Fruit fly (Drosophila melanogaster): ENCODE measurements around the gene Cpr30B.

Cpr30B gene

dm6 chr2L:9526518-9526917, 16.2 kb upstream of the Cpr30B start:
- TF ChIP-seq Myc (optimal IDR thresholded peaks at IDR 0.05) (no peak), psq (optimal IDR thresholded peaks at IDR 0.05) (no peak), insv (optimal IDR thresholded peaks at IDR 0.05) (no peak), ttk (optimal IDR thresholded peaks at IDR 0.05) (no peak), Sin3A (optimal IDR thresholded peaks at IDR 0.05) (no peak), h (optimal IDR thresholded peaks at IDR 0.05) (no peak)

dm6 chr2L:9528215-9528614, 14.5 kb upstream of the Cpr30B start, which contains the start of gene CG31883:
Gene CG31883, plus strand, starts transcription at chr2L:9528515.
- TF ChIP-seq psq (optimal IDR thresholded peaks at IDR 0.05) (no peak), h (optimal IDR thresholded peaks at IDR 0.05) (no peak), Sin3A (optimal IDR thresholded peaks at IDR 0.05) (no peak), ttk (optimal IDR thresholded peaks at IDR 0.05) (no peak), insv (optimal IDR thresholded peaks at IDR 0.05) (no peak), Myc (optimal IDR thresholded peaks at IDR 0.05) (no peak)

DNA sequence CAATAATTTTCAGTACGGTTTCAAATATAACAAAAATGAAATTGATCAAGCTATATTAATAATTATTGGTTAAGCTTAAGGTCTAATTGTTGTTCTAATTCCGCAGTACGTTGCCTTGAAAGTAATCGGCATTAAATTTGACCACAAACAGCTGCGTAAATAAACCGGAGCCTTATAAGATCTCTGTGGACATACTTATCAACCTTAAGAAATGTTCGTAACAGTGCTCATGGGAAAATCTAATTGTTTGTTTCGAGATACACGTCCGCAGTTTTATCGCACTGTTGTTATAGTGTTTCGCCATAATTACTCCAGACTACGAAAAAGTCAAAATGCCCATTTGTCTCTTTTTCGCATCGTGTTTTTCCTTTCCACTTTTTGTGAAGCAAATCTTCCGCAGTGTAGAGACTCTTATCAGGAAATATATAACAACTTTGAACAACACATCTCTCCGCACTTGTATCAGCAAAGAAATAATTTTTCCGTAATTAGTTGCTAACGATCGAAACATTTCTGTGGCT, 12.8 kb upstream of the Cpr30B start:
- no peak for TF ChIP-seq Sin3A (optimal IDR thresholded peaks at IDR 0.05)
- TF ChIP-seq ttk (optimal IDR thresholded peaks at IDR 0.05): no peak

- TF ChIP-seq ttk (optimal IDR thresholded peaks at IDR 0.05): no peak
- no peak for TF ChIP-seq Sin3A (optimal IDR thresholded peaks at IDR 0.05)
- TF ChIP-seq h (optimal IDR thresholded peaks at IDR 0.05): no peak
- TF ChIP-seq Myc (optimal IDR thresholded peaks at IDR 0.05): no peak
- TF ChIP-seq insv (optimal IDR thresholded peaks at IDR 0.05): no peak
- TF ChIP-seq psq (optimal IDR thresholded peaks at IDR 0.05): no peak
Measured at dm6 chr2L:9539988-9540573, 2.6 kb upstream of the Cpr30B start, which contains the start of gene CG17855. Gene CG17855, plus strand, starts transcription at chr2L:9540523.

- TF ChIP-seq h (optimal IDR thresholded peaks at IDR 0.05): no peak
- no peak for TF ChIP-seq psq (optimal IDR thresholded peaks at IDR 0.05)
- TF ChIP-seq ttk (optimal IDR thresholded peaks at IDR 0.05): no peak
- no peak for TF ChIP-seq insv (optimal IDR thresholded peaks at IDR 0.05)
- TF ChIP-seq Myc (optimal IDR thresholded peaks at IDR 0.05): no peak
- no peak for TF ChIP-seq Sin3A (optimal IDR thresholded peaks at IDR 0.05)
Measured at dm6 chr2L:9543871-9544270, 1.2 kb downstream of the Cpr30B start, which contains the start of gene CG13113. Gene CG13113, plus strand, starts transcription at chr2L:9544171.

dm6 chr2L:9545511-9545910, 2.8 kb downstream of the Cpr30B start, which contains the start of gene CG13114:
Gene CG13114, plus strand, starts transcription at chr2L:9545811.
- TF ChIP-seq ttk (optimal IDR thresholded peaks at IDR 0.05): no peak
- TF ChIP-seq psq (optimal IDR thresholded peaks at IDR 0.05): no peak
- TF ChIP-seq insv (optimal IDR thresholded peaks at IDR 0.05): no peak
- TF ChIP-seq Sin3A (optimal IDR thresholded peaks at IDR 0.05): no peak

- no peak for TF ChIP-seq insv (optimal IDR thresholded peaks at IDR 0.05)
- TF ChIP-seq psq (optimal IDR thresholded peaks at IDR 0.05): no peak
- no peak for TF ChIP-seq ttk (optimal IDR thresholded peaks at IDR 0.05)
- TF ChIP-seq Sin3A (optimal IDR thresholded peaks at IDR 0.05): no peak
- no peak for TF ChIP-seq Myc (optimal IDR thresholded peaks at IDR 0.05)
- no peak for TF ChIP-seq h (optimal IDR thresholded peaks at IDR 0.05)
Measured at dm6 chr2L:9550880-9551279, 8.2 kb downstream of the Cpr30B start.

DNA sequence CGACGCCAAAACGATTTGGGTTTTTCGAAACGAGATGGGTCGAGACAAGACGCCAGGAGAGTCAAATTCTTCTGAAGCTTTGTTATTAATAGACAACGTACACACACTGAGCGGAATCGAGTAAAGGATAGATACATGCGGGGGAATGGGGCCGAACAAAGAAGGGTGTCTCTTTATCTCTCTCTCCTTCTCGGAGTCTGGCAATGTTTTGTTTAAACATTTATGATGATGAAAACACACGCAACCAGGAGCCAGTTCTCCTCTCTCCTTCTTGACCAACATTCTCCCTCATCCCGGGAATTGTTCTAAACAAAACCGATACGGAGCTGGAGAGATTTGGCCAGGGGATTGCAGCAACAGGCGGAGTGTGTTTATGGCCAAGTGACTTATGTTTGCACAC, 15.2 kb downstream of the Cpr30B start:
- TF ChIP-seq insv (optimal IDR thresholded peaks at IDR 0.05) (no peak), ttk (optimal IDR thresholded peaks at IDR 0.05) (no peak), Myc (optimal IDR thresholded peaks at IDR 0.05) (no peak), Sin3A (optimal IDR thresholded peaks at IDR 0.05) (no peak), psq (optimal IDR thresholded peaks at IDR 0.05) (no peak), h (optimal IDR thresholded peaks at IDR 0.05) (no peak)

DNA sequence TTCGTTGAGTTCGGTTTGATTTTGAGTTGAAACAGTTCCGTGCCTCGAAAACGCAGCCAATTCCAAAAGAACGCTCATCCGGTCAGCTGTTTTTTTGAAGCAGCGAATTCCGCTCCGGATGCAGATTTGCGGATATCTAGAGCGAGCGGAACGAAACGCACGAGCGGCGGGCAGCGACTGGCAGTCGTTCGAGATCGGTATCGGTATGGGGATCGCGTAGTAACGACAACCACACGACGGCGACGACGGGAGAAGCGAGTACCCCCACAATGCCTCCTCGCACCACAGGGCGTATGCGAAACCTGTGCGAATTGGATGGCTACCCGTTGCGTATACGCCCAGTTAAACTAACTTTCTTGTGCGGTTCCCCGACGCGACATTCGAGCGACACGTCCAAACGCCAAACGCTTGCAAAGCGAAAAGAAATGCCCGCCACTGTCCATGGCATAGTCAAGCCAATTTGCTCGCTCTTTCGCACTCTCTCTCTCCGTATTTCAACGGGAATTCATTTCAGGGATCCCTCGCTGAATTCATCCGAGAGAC, 17.4 kb downstream of the Cpr30B start:
- TF ChIP-seq ttk (optimal IDR thresholded peaks at IDR 0.05): no peak

- TF ChIP-seq ttk (optimal IDR thresholded peaks at IDR 0.05) (no peak), insv (optimal IDR thresholded peaks at IDR 0.05) (no peak), h (optimal IDR thresholded peaks at IDR 0.05) (no peak), psq (optimal IDR thresholded peaks at IDR 0.05) (no peak), Sin3A (optimal IDR thresholded peaks at IDR 0.05) (no peak), Myc (optimal IDR thresholded peaks at IDR 0.05) (no peak)
Measured at dm6 chr2L:9562713-9563112, 20.0 kb downstream of the Cpr30B start.

dm6 chr2L:9564527-9564926, 21.8 kb downstream of the Cpr30B start:
- no peak for TF ChIP-seq psq (optimal IDR thresholded peaks at IDR 0.05)
- TF ChIP-seq h (optimal IDR thresholded peaks at IDR 0.05): no peak
- no peak for TF ChIP-seq insv (optimal IDR thresholded peaks at IDR 0.05)
- TF ChIP-seq ttk (optimal IDR thresholded peaks at IDR 0.05): no peak
- no peak for TF ChIP-seq Myc (optimal IDR thresholded peaks at IDR 0.05)
- no peak for TF ChIP-seq Sin3A (optimal IDR thresholded peaks at IDR 0.05)

DNA sequence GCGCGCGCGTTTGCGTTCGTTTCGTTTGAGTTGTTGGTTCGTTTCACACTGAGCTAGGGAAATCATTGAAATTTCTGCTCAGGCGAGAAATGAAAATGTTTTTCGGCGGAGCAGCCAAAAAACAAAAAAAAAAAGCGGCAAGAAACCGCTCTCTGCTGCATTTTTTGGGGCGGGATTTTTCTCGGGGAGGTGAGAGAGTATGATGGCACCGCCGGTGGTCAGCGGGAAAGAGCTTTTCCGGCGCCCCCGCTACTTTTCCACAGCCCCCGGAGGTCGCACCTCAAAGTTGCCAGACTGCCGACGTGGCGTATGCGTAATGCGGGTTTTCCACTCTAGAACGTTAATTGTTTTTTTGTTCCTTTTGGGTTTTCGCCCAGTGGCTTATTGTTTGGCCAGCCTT, 22.7 kb downstream of the Cpr30B start, which contains the start of gene CG46468:
Gene CG46468 (minus strand): TSS at position 52 of the 400 bp plus-strand sequence.
- TF ChIP-seq insv (optimal IDR thresholded peaks at IDR 0.05) (no peak), psq (optimal IDR thresholded peaks at IDR 0.05) (no peak), Sin3A (optimal IDR thresholded peaks at IDR 0.05) (no peak), h (optimal IDR thresholded peaks at IDR 0.05) (no peak), Myc (optimal IDR thresholded peaks at IDR 0.05) (no peak), ttk (optimal IDR thresholded peaks at IDR 0.05) (no peak)

- TF ChIP-seq Sin3A (optimal IDR thresholded peaks at IDR 0.05) (no peak), h (optimal IDR thresholded peaks at IDR 0.05) (no peak), Myc (optimal IDR thresholded peaks at IDR 0.05) (no peak), insv (optimal IDR thresholded peaks at IDR 0.05) (no peak), ttk (optimal IDR thresholded peaks at IDR 0.05) (no peak)
Measured at dm6 chr2L:9566656-9567055, 24.0 kb downstream of the Cpr30B start, which contains the start of gene jp. Gene jp, minus strand, starts transcription at chr2L:9566750.

Data from Kc167 (cell line).